Worm (Caenorhabditis elegans) whole organism, L4 larva: ENCODE data around the gene sri-19.

Experiments
- D1046.2 ChIP-seq: fragments of 200-800 bp; sonication (Bioruptor generic); IDR thresholded peaks from 2 replicates; pipeline ENCODE4 v1.3.6; 2022; ENCODE audit warnings: missing genetic modification characterization, missing compliant biosample characterization
- F10B5.3 ChIP-seq: sonication (generic microtip); optimal IDR thresholded peaks from 2 replicates; lab custom pipeline; 2016; ENCODE audit warnings: mild to moderate bottlenecking, missing genetic modification characterization, missing compliant biosample characterization
- F44E2.7 ChIP-seq: fragments of 200-800 bp; sonication (Bioruptor generic); IDR thresholded peaks from 2 replicates; pipeline ENCODE4 v2.1.2; 2022; ENCODE audit warnings: missing genetic modification characterization, missing compliant biosample characterization
- F49E8.2 ChIP-seq: sonication (generic microtip); optimal IDR thresholded peaks from 2 replicates; lab custom pipeline; 2016; ENCODE audit warnings: missing compliant biosample characterization, mild to moderate bottlenecking, missing genetic modification characterization, borderline replicate concordance
- T20F7.1 ChIP-seq: fragments of 200-800 bp; sonication (Bioruptor generic); optimal IDR thresholded peaks from 2 replicates; lab custom pipeline; 2018; ENCODE audit warnings: mild to moderate bottlenecking, missing genetic modification characterization, missing compliant biosample characterization
- Y105C5A.15 ChIP-seq: fragments of 200-800 bp; sonication (Bioruptor generic); IDR thresholded peaks from 2 replicates; pipeline ENCODE4 v1.3.6; 2022; ENCODE audit warnings: missing genetic modification characterization, missing compliant biosample characterization
- ama-1 ChIP-seq: fragments of 150-350 bp; optimal IDR thresholded peaks from 2 replicates; lab custom pipeline; 2014; ENCODE audit warnings: inconsistent platforms, mixed read lengths
- arid-1 ChIP-seq: fragments of 200-800 bp; sonication (Bioruptor generic); conservative IDR thresholded peaks from 2 replicates; pipeline ENCODE4 v1.3.6; 2022; ENCODE audit warnings: missing genetic modification reagents, missing genetic modification characterization, missing compliant biosample characterization
- attf-4 ChIP-seq: sonication (generic microtip); optimal IDR thresholded peaks from 3 replicates; lab custom pipeline; 2017; ENCODE audit warnings: missing biosample characterization, missing genetic modification characterization
- ces-1 ChIP-seq: fragments of 150-350 bp; sonication (generic microtip); optimal IDR thresholded peaks from 4 replicates; lab custom pipeline; 2014; ENCODE audit warnings: missing biosample characterization, missing genetic modification reagents, missing genetic modification characterization
- cey-2 ChIP-seq: sonication (generic microtip); optimal IDR thresholded peaks from 3 replicates; lab custom pipeline; 2017; ENCODE audit warnings: missing genetic modification characterization, mild to moderate bottlenecking, missing compliant biosample characterization, antibody characterized with exemption, borderline replicate concordance; ENCODE audit not compliant: insufficient read depth
- ctbp-1 ChIP-seq: fragments of 200-800 bp; sonication (Bioruptor generic); IDR thresholded peaks from 2 replicates; pipeline ENCODE4 v1.3.6; 2022; ENCODE audit warnings: missing genetic modification reagents, missing genetic modification characterization, missing compliant biosample characterization
- daf-12 ChIP-seq: fragments of 150-350 bp; optimal IDR thresholded peaks from 2 replicates; lab custom pipeline; 2014; ENCODE audit warnings: missing biosample characterization, missing genetic modification reagents, missing genetic modification characterization
- dmd-9 ChIP-seq: fragments of 200-800 bp; sonication (Bioruptor generic); IDR thresholded peaks from 2 replicates; pipeline ENCODE4 v1.3.6; 2022; ENCODE audit warnings: missing genetic modification reagents, missing genetic modification characterization, missing compliant biosample characterization
- dpl-1 ChIP-seq: fragments of 150-350 bp; optimal IDR thresholded peaks from 2 replicates; lab custom pipeline; 2014; ENCODE audit warnings: missing biosample characterization, missing genetic modification reagents, missing genetic modification characterization
- dve-1 ChIP-seq: sonication (generic microtip); optimal IDR thresholded peaks from 2 replicates; lab custom pipeline; 2017; ENCODE audit warnings: antibody characterized with exemption, mild to moderate bottlenecking, missing genetic modification characterization, missing compliant biosample characterization; ENCODE audit not compliant: insufficient read depth
- egl-43 ChIP-seq: fragments of 200-800 bp; sonication (Bioruptor generic); IDR thresholded peaks from 2 replicates; pipeline ENCODE4 v1.3.6; 2022; ENCODE audit warnings: missing genetic modification reagents, missing genetic modification characterization, missing compliant biosample characterization
- hlh-11 ChIP-seq: fragments of 200-800 bp; sonication (Bioruptor generic); optimal IDR thresholded peaks from 2 replicates; lab custom pipeline; 2018; ENCODE audit warnings: mild to moderate bottlenecking, missing genetic modification characterization, missing compliant biosample characterization
- jun-1 ChIP-seq: fragments of 150-350 bp; optimal IDR thresholded peaks from 2 replicates; lab custom pipeline; 2014; ENCODE audit warnings: missing biosample characterization, missing genetic modification reagents, missing genetic modification characterization
- lin-13 ChIP-seq: fragments of 150-350 bp; optimal IDR thresholded peaks from 2 replicates; lab custom pipeline; 2014; ENCODE audit warnings: missing biosample characterization, missing genetic modification reagents, missing genetic modification characterization
- lin-38 ChIP-seq: fragments of 200-800 bp; sonication (Bioruptor generic); IDR thresholded peaks from 2 replicates; pipeline ENCODE4 v1.3.6; 2022; ENCODE audit warnings: missing genetic modification reagents, missing genetic modification characterization, missing compliant biosample characterization
- lsy-2 ChIP-seq, 2 experiments: fragments of 150-350 bp in 1 of 2; sonication (generic microtip) in 1 of 2; optimal IDR thresholded peaks; 2 replicates each; lab custom pipeline; 2014 to 2017; ENCODE audit warnings: missing biosample characterization in 2 of 2, missing genetic modification characterization in 2 of 2
- mdl-1 ChIP-seq, 2 experiments: fragments of 150-350 bp in 1 of 2; sonication (generic microtip) in 1 of 2; optimal IDR thresholded peaks; 2 replicates each; lab custom pipeline; 2014 to 2017; ENCODE audit warnings: missing biosample characterization in 2 of 2, missing genetic modification characterization in 2 of 2
- mdt-29 ChIP-seq: fragments of 200-800 bp; sonication (Bioruptor generic); IDR thresholded peaks from 2 replicates; pipeline ENCODE4 v1.3.6; 2022; ENCODE audit warnings: missing genetic modification reagents, missing genetic modification characterization, missing compliant biosample characterization
- mes-2 ChIP-seq: sonication (generic microtip); optimal IDR thresholded peaks from 2 replicates; lab custom pipeline; 2016; ENCODE audit warnings: missing genotype, mild to moderate bottlenecking, missing genetic modification characterization, missing compliant biosample characterization; ENCODE audit not compliant: poor library complexity, severe bottlenecking
- mxl-2 ChIP-seq: fragments of 200-800 bp; sonication (Bioruptor generic); conservative IDR thresholded peaks from 2 replicates; pipeline ENCODE4 v1.3.6; 2022; ENCODE audit warnings: missing genetic modification reagents, missing genetic modification characterization, missing compliant biosample characterization
- nhr-10 ChIP-seq: fragments of 150-350 bp; optimal IDR thresholded peaks from 2 replicates; lab custom pipeline; 2014; ENCODE audit warnings: missing biosample characterization, missing genetic modification characterization
- nhr-102 ChIP-seq: sonication (generic microtip); optimal IDR thresholded peaks from 2 replicates; lab custom pipeline; 2016; ENCODE audit warnings: mild to moderate bottlenecking, missing genetic modification characterization, moderate library complexity, missing compliant biosample characterization
- nhr-41 ChIP-seq: fragments of 200-800 bp; sonication (Bioruptor generic); IDR thresholded peaks from 2 replicates; pipeline ENCODE4 v1.3.6; 2022; ENCODE audit warnings: missing genetic modification reagents, missing genetic modification characterization, missing compliant biosample characterization
- nhr-48 ChIP-seq: sonication (generic microtip); optimal IDR thresholded peaks from 2 replicates; lab custom pipeline; 2016; ENCODE audit warnings: mild to moderate bottlenecking, missing genetic modification characterization, missing compliant biosample characterization
- nhr-6 ChIP-seq: fragments of 150-350 bp; optimal IDR thresholded peaks from 2 replicates; lab custom pipeline; 2014; ENCODE audit warnings: missing biosample characterization, missing genetic modification characterization
- nhr-76 ChIP-seq: fragments of 150-350 bp; optimal IDR thresholded peaks from 2 replicates; lab custom pipeline; 2014; ENCODE audit warnings: missing biosample characterization, missing genetic modification characterization
- rbr-2 ChIP-seq: sonication (generic microtip); optimal IDR thresholded peaks from 2 replicates; lab custom pipeline; 2016; ENCODE audit warnings: missing genotype, missing genetic modification characterization, missing compliant biosample characterization
- saeg-2 ChIP-seq: fragments of 200-800 bp; sonication (Bioruptor generic); IDR thresholded peaks from 2 replicates; pipeline ENCODE4 v1.3.6; 2022; ENCODE audit warnings: missing genetic modification reagents, missing genetic modification characterization, missing compliant biosample characterization
- snpc-4 ChIP-seq: fragments of 150-350 bp; optimal IDR thresholded peaks from 2 replicates; lab custom pipeline; 2014; ENCODE audit warnings: missing biosample characterization, missing genetic modification characterization
- tra-1 ChIP-seq: fragments of 200-800 bp; sonication (Bioruptor generic); IDR thresholded peaks from 2 replicates; pipeline ENCODE4 v1.3.6; 2022; ENCODE audit warnings: missing genetic modification reagents, missing genetic modification characterization, missing compliant biosample characterization
- unc-130 ChIP-seq: sonication (generic microtip); optimal IDR thresholded peaks from 2 replicates; lab custom pipeline; 2016; ENCODE audit warnings: missing genetic modification reagents, missing genetic modification characterization, missing compliant biosample characterization
- unc-39 ChIP-seq: sonication (generic microtip); optimal IDR thresholded peaks from 2 replicates; lab custom pipeline; 2017; ENCODE audit warnings: missing biosample characterization, missing genetic modification characterization
- unc-62 ChIP-seq, 3 experiments: fragments of 150-350 bp in 1 of 3; sonication (generic microtip); optimal IDR thresholded peaks in 2 of 3; peaks in 1 of 3; 1 replicate in 1 of 3; 2 replicates in 2 of 3; lab custom pipeline; 2014 to 2017; ENCODE audit warnings: missing biosample characterization in 3 of 3, missing genetic modification characterization in 3 of 3, missing genetic modification reagents in 3 of 3, missing genotype in 1 of 3
- vab-7 ChIP-seq: fragments of 200-800 bp; sonication (Bioruptor generic); IDR thresholded peaks from 2 replicates; pipeline ENCODE4 v1.3.6; 2022; ENCODE audit warnings: missing genetic modification reagents, missing genetic modification characterization, missing compliant biosample characterization
- zag-1 ChIP-seq: fragments of 150-350 bp; optimal IDR thresholded peaks from 2 replicates; lab custom pipeline; 2014; ENCODE audit warnings: missing biosample characterization, missing genetic modification characterization
- zfp-3 ChIP-seq: fragments of 200-800 bp; sonication (Bioruptor generic); conservative IDR thresholded peaks from 2 replicates; pipeline ENCODE4 v1.3.6; 2022; ENCODE audit warnings: missing genetic modification reagents, missing genetic modification characterization, missing compliant biosample characterization
- zip-2 ChIP-seq: fragments of 150-350 bp; optimal IDR thresholded peaks from 2 replicates; lab custom pipeline; 2014; ENCODE audit warnings: missing biosample characterization, missing genetic modification characterization
- ztf-7 ChIP-seq: fragments of 150-350 bp; optimal IDR thresholded peaks from 2 replicates; lab custom pipeline; 2014; ENCODE audit warnings: missing biosample characterization, missing genetic modification characterization

The sri-19 gene

ce11 chrIV:10933777-10934546 is 24.2 kb upstream of the sri-19 start (continued):
- TF ChIP-seq unc-62 (GFP tag; optimal IDR thresholded peaks at IDR 0.05 in 1 of 2; lab: Kevin White, UChicago): peak in 1 of 2 experiments; percentile 65
- no peak for TF ChIP-seq unc-62 (tag; optimal IDR thresholded peaks at IDR 0.05; lab: Kevin White, UChicago)
- peak; percentile 35 for TF ChIP-seq nhr-102 (tag; lab: Kevin White, UChicago)
- TF ChIP-seq ctbp-1 (GFP tag; lab: Robert Waterston, UW): peak; percentile 58; the same call in 1 of the 2 replicates
- TF ChIP-seq lin-13 (GFP tag; lab: Kevin White, UChicago): no peak
- TF ChIP-seq mdt-29: peak; percentile 51
- peak; percentile 49 for TF ChIP-seq nhr-48 (tag; lab: Kevin White, UChicago)
- peak; percentile 18; the same call in 1 of the 2 replicates for TF ChIP-seq vab-7
- TF ChIP-seq lin-38 (GFP tag; lab: Robert Waterston, UW): peak; percentile 58
- TF ChIP-seq mdl-1 (tag; optimal IDR thresholded peaks at IDR 0.05; lab: Kevin White, UChicago): no peak
- TF ChIP-seq attf-4 (tag; lab: Kevin White, UChicago): no peak
- TF ChIP-seq ama-1 (lab: Kevin White, UChicago): peak; percentile 65
- no peak for TF ChIP-seq dpl-1 (GFP tag; lab: Kevin White, UChicago)
- no peak for TF ChIP-seq unc-39 (tag; lab: Kevin White, UChicago)
- TF ChIP-seq tra-1: peak; percentile 62
- TF ChIP-seq lsy-2 (tag; optimal IDR thresholded peaks at IDR 0.05; lab: Kevin White, UChicago): peak; percentile 2 to 66
- peak; percentile 30; the same call in 1 of the 2 replicates for TF ChIP-seq nhr-41
- no peak for TF ChIP-seq nhr-6
- peak; percentile 44; the same call in 1 of the 2 replicates for TF ChIP-seq arid-1 (GFP tag; lab: Robert Waterston, UW)
- no peak for TF ChIP-seq ces-1 (GFP tag; lab: Kevin White, UChicago)

DNA sequence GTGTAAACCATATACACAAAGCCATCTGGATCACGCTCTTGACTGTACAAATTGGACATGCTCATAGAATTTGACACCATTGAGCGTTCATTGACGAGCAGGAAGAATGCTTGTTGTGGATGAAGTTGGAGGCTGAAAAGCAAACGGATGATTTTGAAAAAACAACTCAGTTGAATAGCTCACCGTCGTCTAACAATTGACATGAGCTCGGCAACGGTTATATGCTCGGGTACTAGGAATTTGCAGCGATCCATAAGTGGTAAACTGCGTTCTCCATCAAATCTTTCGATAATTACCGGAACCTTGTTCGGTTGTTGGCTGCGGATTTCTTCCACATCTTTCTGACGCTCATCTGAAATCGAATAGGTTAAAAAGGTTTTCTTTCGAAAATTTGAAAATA is 23.4 kb upstream of the sri-19 start:
- TF ChIP-seq unc-62 (GFP tag; optimal IDR thresholded peaks at IDR 0.05 in 1 of 2; lab: Kevin White, UChicago) (peak in 1 of 2 experiments; percentile 42), unc-62 (tag; optimal IDR thresholded peaks at IDR 0.05; lab: Kevin White, UChicago) (no peak), ctbp-1 (GFP tag; lab: Robert Waterston, UW) (no peak), dmd-9 (GFP tag; lab: Robert Waterston, UW) (no peak)

ce11 chrIV:10935336-10935735 is 22.8 kb upstream of the sri-19 start:
- no peak for TF ChIP-seq dmd-9 (GFP tag; lab: Robert Waterston, UW)
- no peak for TF ChIP-seq nhr-10 (tag; lab: Kevin White, UChicago)
- no peak for TF ChIP-seq snpc-4 (tag; lab: Kevin White, UChicago)
- TF ChIP-seq daf-12 (tag; lab: Kevin White, UChicago): no peak
- no peak for TF ChIP-seq cey-2
- TF ChIP-seq unc-130 (GFP tag; lab: Kevin White, UChicago): no peak
- TF ChIP-seq mes-2 (tag; lab: Kevin White, UChicago): peak; percentile 75
- peak; percentile 62 for TF ChIP-seq attf-4 (tag; lab: Kevin White, UChicago)
- TF ChIP-seq vab-7: peak; percentile 54
- TF ChIP-seq nhr-6: peak; percentile 67
- TF ChIP-seq zag-1 (tag; lab: Kevin White, UChicago): no peak
- TF ChIP-seq lin-38 (GFP tag; lab: Robert Waterston, UW): no peak
- TF ChIP-seq hlh-11 (tag; lab: Kevin White, UChicago): peak; percentile 99
- TF ChIP-seq rbr-2: no peak
- TF ChIP-seq zip-2: no peak
- TF ChIP-seq F49E8.2 (tag; lab: Kevin White, UChicago): no peak
- no peak for TF ChIP-seq ztf-7
- peak; percentile 80 for TF ChIP-seq mdt-29
- TF ChIP-seq tra-1: peak; percentile 84
- peak; percentile 73; the same call in 1 of the 2 replicates for TF ChIP-seq egl-43 (GFP tag; lab: Robert Waterston, UW)
- no peak for TF ChIP-seq nhr-76 (tag; lab: Kevin White, UChicago)
- peak; percentile 91 for TF ChIP-seq mxl-2
- TF ChIP-seq Y105C5A.15 (GFP tag; lab: Robert Waterston, UW): no peak
- TF ChIP-seq jun-1 (tag; lab: Kevin White, UChicago): no peak
- no peak for TF ChIP-seq F44E2.7 (GFP tag; lab: Robert Waterston, UW)
- no peak for TF ChIP-seq F10B5.3 (tag; lab: Kevin White, UChicago)
- TF ChIP-seq zfp-3 (GFP tag; lab: Robert Waterston, UW): peak; percentile 50; the same call in 1 of the 2 replicates
- peak; percentile 78 for TF ChIP-seq T20F7.1 (GFP tag; lab: Kevin White, UChicago)
- TF ChIP-seq saeg-2: no peak
- no peak for TF ChIP-seq D1046.2 (GFP tag; lab: Robert Waterston, UW)
- TF ChIP-seq dve-1: peak; percentile 79
